Worm (Caenorhabditis elegans) whole organism, early embryonic: ENCODE data around the gene Y47D3A.14.

Experiments
- B0310.2 ChIP-seq: sonication (generic microtip); optimal IDR thresholded peaks from 2 replicates; lab custom pipeline; 2016; ENCODE audit warnings: mild to moderate bottlenecking, missing genetic modification characterization, missing compliant biosample characterization
- F13C5.2 ChIP-seq: sonication (generic microtip); optimal IDR thresholded peaks from 2 replicates; lab custom pipeline; 2017; ENCODE audit warnings: mild to moderate bottlenecking, missing genetic modification characterization, inconsistent platforms, missing compliant biosample characterization
- aly-1 ChIP-seq: sonication (generic microtip); optimal IDR thresholded peaks from 2 replicates; lab custom pipeline; 2016; ENCODE audit warnings: missing genetic modification characterization, missing compliant biosample characterization
- ama-1 ChIP-seq: fragments of 150-350 bp; optimal IDR thresholded peaks from 2 replicates; lab custom pipeline; 2014
- ceh-13 ChIP-seq: fragments of 200-800 bp; sonication (Bioruptor generic); optimal IDR thresholded peaks from 2 replicates; lab custom pipeline; 2018; ENCODE audit warnings: mild to moderate bottlenecking, missing genetic modification characterization, missing compliant biosample characterization
- ceh-36 ChIP-seq: sonication (generic microtip); optimal IDR thresholded peaks from 2 replicates; lab custom pipeline; 2016; ENCODE audit warnings: missing genetic modification characterization, inconsistent platforms, missing compliant biosample characterization
- ets-7 ChIP-seq: sonication (generic microtip); optimal IDR thresholded peaks from 2 replicates; lab custom pipeline; 2016; ENCODE audit warnings: missing genotype, missing genetic modification characterization, missing compliant biosample characterization
- flt-1 ChIP-seq: fragments of 200-800 bp; sonication (Bioruptor generic); IDR thresholded peaks from 2 replicates; pipeline ENCODE4 v1.3.6; 2022; ENCODE audit warnings: missing genetic modification characterization, missing compliant biosample characterization
- hmbx-1 ChIP-seq: sonication (generic microtip); optimal IDR thresholded peaks from 2 replicates; lab custom pipeline; 2016; ENCODE audit warnings: mild to moderate bottlenecking, missing genetic modification characterization, missing compliant biosample characterization
- hmg-4 ChIP-seq: fragments of 200-800 bp; sonication (Bioruptor generic); optimal IDR thresholded peaks from 2 replicates; lab custom pipeline; 2018; ENCODE audit warnings: mild to moderate bottlenecking, missing genetic modification characterization, missing compliant biosample characterization
- hnd-1 ChIP-seq: sonication (generic microtip); optimal IDR thresholded peaks from 2 replicates; lab custom pipeline; 2016; ENCODE audit warnings: missing genetic modification characterization, missing compliant biosample characterization
- pes-1 ChIP-seq: fragments of 200-800 bp; sonication (Bioruptor generic); IDR thresholded peaks from 2 replicates; pipeline ENCODE4 v1.3.6; 2022; ENCODE audit warnings: missing genetic modification reagents, missing genetic modification characterization, missing compliant biosample characterization
- scrt-1 ChIP-seq: fragments of 200-800 bp; sonication (Bioruptor generic); IDR thresholded peaks from 2 replicates; pipeline ENCODE4 v1.3.6; 2022; ENCODE audit warnings: missing genetic modification characterization, missing compliant biosample characterization
- sea-1 ChIP-seq: fragments of 200-800 bp; sonication (Bioruptor generic); conservative IDR thresholded peaks from 2 replicates; pipeline ENCODE4 v1.3.6; 2022; ENCODE audit warnings: missing genetic modification characterization, missing compliant biosample characterization
- tbx-11 ChIP-seq: fragments of 200-800 bp; sonication (Bioruptor generic); IDR thresholded peaks from 2 replicates; pipeline ENCODE4 v1.3.6; 2022; ENCODE audit warnings: missing genetic modification characterization, missing compliant biosample characterization
- tbx-37 ChIP-seq: fragments of 200-800 bp; sonication (Bioruptor generic); conservative IDR thresholded peaks from 2 replicates; pipeline ENCODE4 v1.3.6; 2022; ENCODE audit warnings: missing genetic modification reagents, missing genetic modification characterization, missing compliant biosample characterization
- tra-4 ChIP-seq: sonication (generic microtip); optimal IDR thresholded peaks from 2 replicates; lab custom pipeline; 2017; ENCODE audit warnings: missing genetic modification characterization, missing compliant biosample characterization

The Y47D3A.14 gene

ce11 chrIII:11248897-11249296 lies 12.2 kb upstream of the Y47D3A.14 start:
- TF ChIP-seq hmbx-1 = no peak
- TF ChIP-seq tbx-11 (GFP tag; lab: Robert Waterston, UW) = no peak
- no peak for TF ChIP-seq tra-4 (tag; lab: Kevin White, UChicago)
- no peak for TF ChIP-seq tbx-37
- no peak for TF ChIP-seq ama-1 (lab: Kevin White, UChicago)
- TF ChIP-seq ets-7 (tag; lab: Kevin White, UChicago) = no peak
- TF ChIP-seq sea-1 (GFP tag; lab: Robert Waterston, UW) = no peak
- no peak for TF ChIP-seq hmg-4
- TF ChIP-seq scrt-1 = no peak
- no peak for TF ChIP-seq ceh-36 (tag; lab: Kevin White, UChicago)
- no peak for TF ChIP-seq B0310.2
- TF ChIP-seq aly-1 (tag; lab: Kevin White, UChicago) = no peak
- no peak for TF ChIP-seq ceh-13 (GFP tag; lab: Kevin White, UChicago)
- TF ChIP-seq flt-1 (GFP tag; lab: Robert Waterston, UW) = no peak
- no peak for TF ChIP-seq F13C5.2 (tag; lab: Kevin White, UChicago)
- TF ChIP-seq pes-1 (GFP tag; lab: Robert Waterston, UW) = no peak
- no peak for TF ChIP-seq hnd-1

ce11 chrIII:11246588-11246987 lies 9.9 kb upstream of the Y47D3A.14 start:
- TF ChIP-seq tbx-11 (GFP tag; lab: Robert Waterston, UW) = no peak
- no peak for TF ChIP-seq pes-1 (GFP tag; lab: Robert Waterston, UW)
- TF ChIP-seq hmg-4 = no peak
- no peak for TF ChIP-seq F13C5.2 (tag; lab: Kevin White, UChicago)
- no peak for TF ChIP-seq tra-4 (tag; lab: Kevin White, UChicago)
- no peak for TF ChIP-seq ceh-36 (tag; lab: Kevin White, UChicago)
- no peak for TF ChIP-seq aly-1 (tag; lab: Kevin White, UChicago)
- no peak for TF ChIP-seq ets-7 (tag; lab: Kevin White, UChicago)
- no peak for TF ChIP-seq scrt-1
- no peak for TF ChIP-seq hmbx-1
- TF ChIP-seq B0310.2 = no peak
- no peak for TF ChIP-seq hnd-1
- no peak for TF ChIP-seq ama-1 (lab: Kevin White, UChicago)
- TF ChIP-seq ceh-13 (GFP tag; lab: Kevin White, UChicago) = no peak
- TF ChIP-seq sea-1 (GFP tag; lab: Robert Waterston, UW) = no peak
- no peak for TF ChIP-seq tbx-37

ce11 chrIII:11244820-11245219 lies 8.2 kb upstream of the Y47D3A.14 start, which contains the start of gene rsks-1:
TSS of gene rsks-1 (plus strand) at chrIII:11245120.
- TF ChIP-seq ceh-36 (tag; lab: Kevin White, UChicago) (no peak), tra-4 (tag; lab: Kevin White, UChicago) (no peak), hnd-1 (no peak), tbx-37 (no peak), ama-1 (lab: Kevin White, UChicago) (no peak), scrt-1 (no peak), aly-1 (tag; lab: Kevin White, UChicago) (no peak), hmg-4 (no peak), ets-7 (tag; lab: Kevin White, UChicago) (no peak), ceh-13 (GFP tag; lab: Kevin White, UChicago) (no peak), tbx-11 (GFP tag; lab: Robert Waterston, UW) (no peak), sea-1 (GFP tag; lab: Robert Waterston, UW) (no peak), F13C5.2 (tag; lab: Kevin White, UChicago) (no peak), flt-1 (GFP tag; lab: Robert Waterston, UW) (no peak), B0310.2 (no peak), hmbx-1 (no peak), pes-1 (GFP tag; lab: Robert Waterston, UW) (no peak)

- no peak for TF ChIP-seq sea-1 (GFP tag; lab: Robert Waterston, UW)
- TF ChIP-seq ceh-36 (tag; lab: Kevin White, UChicago) = no peak
- TF ChIP-seq ama-1 (lab: Kevin White, UChicago) = no peak
Measured at ce11 chrIII:11244338-11244737, 7.7 kb upstream of the Y47D3A.14 start.

ce11 chrIII:11243421-11243820 lies 6.8 kb upstream of the Y47D3A.14 start:
- TF ChIP-seq ceh-13 (GFP tag; lab: Kevin White, UChicago) (no peak), sea-1 (GFP tag; lab: Robert Waterston, UW) (no peak), hmg-4 (no peak), tbx-11 (GFP tag; lab: Robert Waterston, UW) (no peak)

ce11 chrIII:11241583-11242187 lies 5.0 kb upstream of the Y47D3A.14 start:
- no peak for TF ChIP-seq ceh-13 (GFP tag; lab: Kevin White, UChicago)
- TF ChIP-seq hnd-1 = no peak
- no peak for TF ChIP-seq flt-1 (GFP tag; lab: Robert Waterston, UW)
- TF ChIP-seq F13C5.2 (tag; lab: Kevin White, UChicago) = no peak
- TF ChIP-seq tbx-11 (GFP tag; lab: Robert Waterston, UW) = no peak
- TF ChIP-seq hmbx-1 = no peak
- no peak for TF ChIP-seq B0310.2
- no peak for TF ChIP-seq scrt-1
- no peak for TF ChIP-seq ets-7 (tag; lab: Kevin White, UChicago)
- no peak for TF ChIP-seq hmg-4
- TF ChIP-seq aly-1 (tag; lab: Kevin White, UChicago) = no peak
- no peak for TF ChIP-seq ama-1 (lab: Kevin White, UChicago)
- no peak for TF ChIP-seq sea-1 (GFP tag; lab: Robert Waterston, UW)
- no peak for TF ChIP-seq tbx-37
- no peak for TF ChIP-seq ceh-36 (tag; lab: Kevin White, UChicago)
- TF ChIP-seq pes-1 (GFP tag; lab: Robert Waterston, UW) = no peak
- TF ChIP-seq tra-4 (tag; lab: Kevin White, UChicago) = no peak

- TF ChIP-seq tbx-37 (no peak), pes-1 (GFP tag; lab: Robert Waterston, UW) (no peak), ama-1 (lab: Kevin White, UChicago) (no peak), ceh-36 (tag; lab: Kevin White, UChicago) (no peak), sea-1 (GFP tag; lab: Robert Waterston, UW) (no peak), ceh-13 (GFP tag; lab: Kevin White, UChicago) (no peak), F13C5.2 (tag; lab: Kevin White, UChicago) (no peak), scrt-1 (no peak), tbx-11 (GFP tag; lab: Robert Waterston, UW) (no peak), hnd-1 (no peak), ets-7 (tag; lab: Kevin White, UChicago) (no peak), flt-1 (GFP tag; lab: Robert Waterston, UW) (no peak), hmg-4 (no peak), B0310.2 (no peak), aly-1 (tag; lab: Kevin White, UChicago) (no peak), tra-4 (tag; lab: Kevin White, UChicago) (no peak)
Measured at ce11 chrIII:11240776-11241175, 4.1 kb upstream of the Y47D3A.14 start.
